Worm (Caenorhabditis elegans): Measurements from ENCODE around the gene dct-5.

Gene dct-5

DNA sequence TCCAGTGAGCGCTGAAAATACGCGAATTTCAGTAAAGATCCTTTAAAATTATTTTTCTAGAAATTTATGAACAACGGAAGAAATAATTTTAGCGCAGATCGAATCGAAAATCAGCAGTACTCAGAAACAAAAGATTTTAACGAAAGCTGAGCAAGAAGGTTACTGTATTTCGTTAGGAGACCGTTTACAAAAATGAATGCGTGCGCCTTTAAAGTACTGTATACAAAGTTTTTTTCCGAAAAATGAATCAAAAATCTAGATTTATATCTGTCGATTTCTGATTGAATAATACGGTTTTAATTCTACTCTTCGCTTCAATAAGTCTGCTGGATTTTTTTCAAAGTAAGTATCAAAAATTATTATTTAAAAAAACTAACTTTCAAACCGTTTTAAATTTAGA, 22.7 kb downstream of the dct-5 start, which contains the start of the genes EEED8.14 and EEED8.3:
Gene EEED8.14 (minus strand): TSS at position 13 of the 400 bp plus-strand sequence.
Gene EEED8.3 (plus strand): TSS at position 237 of the 400 bp plus-strand sequence.
- no peak for TF ChIP-seq unc-42 (tag; optimal IDR thresholded peaks at IDR 0.05)
- no peak for TF ChIP-seq hlh-15 (tag; optimal IDR thresholded peaks at IDR 0.05)
- no peak for TF ChIP-seq ceh-48 (tag; optimal IDR thresholded peaks at IDR 0.05)
- no peak for TF ChIP-seq unc-3 (GFP tag; conservative IDR thresholded peaks at IDR 0.05)
- TF ChIP-seq unc-3 (tag; optimal IDR thresholded peaks at IDR 0.05), result no peak
- TF ChIP-seq ceh-34 (tag; optimal IDR thresholded peaks at IDR 0.05), result no peak
- no peak for TF ChIP-seq eyg-1 (tag; optimal IDR thresholded peaks at IDR 0.05)
- no peak for TF ChIP-seq npax-4 (tag; optimal IDR thresholded peaks at IDR 0.05)
- TF ChIP-seq gmeb-2 (tag; optimal IDR thresholded peaks at IDR 0.05), result no peak
- TF ChIP-seq nhr-232 (tag; optimal IDR thresholded peaks at IDR 0.05), result no peak
- no peak for TF ChIP-seq che-1 (tag; optimal IDR thresholded peaks at IDR 0.05)
- no peak for TF ChIP-seq pax-1 (tag; optimal IDR thresholded peaks at IDR 0.05)
- no peak for TF ChIP-seq ama-1 (optimal IDR thresholded peaks at IDR 0.05)

- no peak for TF ChIP-seq hlh-13 (GFP tag; optimal IDR thresholded peaks at IDR 0.05)
- no peak for TF ChIP-seq ceh-9 (tag; optimal IDR thresholded peaks at IDR 0.05)
- no peak for TF ChIP-seq elt-4 (tag; optimal IDR thresholded peaks at IDR 0.05)
- no peak for TF ChIP-seq ceh-19 (GFP tag; optimal IDR thresholded peaks at IDR 0.05)
These were observed 24.3 kb downstream of the dct-5 start, which contains the start of the genes EEED8.13 and EEED8.18 for ce11 chrII:5412467-5412866. Gene EEED8.13, minus strand, starts transcription at chrII:5412567. Gene EEED8.18, minus strand, starts transcription at chrII:5412610.

DNA sequence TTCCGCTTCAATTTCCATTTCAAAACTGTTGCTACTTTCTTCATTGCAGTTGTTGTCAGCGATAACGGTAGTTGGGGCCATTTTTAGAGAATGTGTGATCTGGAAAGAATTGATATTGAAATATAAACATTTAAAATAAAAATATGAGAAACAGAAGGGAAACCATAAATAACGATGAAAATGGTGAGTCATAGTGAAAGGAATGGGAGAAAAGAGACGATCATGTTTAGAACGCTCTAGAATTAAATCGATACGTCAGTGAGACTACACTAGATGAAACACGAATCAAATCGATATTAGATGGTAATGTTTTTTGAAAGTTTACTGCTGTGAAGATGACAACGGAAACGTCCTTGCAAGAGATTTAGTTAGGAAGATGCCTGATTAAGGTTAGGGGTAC, 27.8 kb downstream of the dct-5 start, which contains the start of the genes EEED8.12 and EEED8.4:
Gene EEED8.12 (minus strand): TSS at position 101 of the 400 bp plus-strand sequence.
Gene EEED8.4 (plus strand): TSS at position 396 of the 400 bp plus-strand sequence.
- TF ChIP-seq tbx-7 (tag; optimal IDR thresholded peaks at IDR 0.05) (no peak), ahr-1 (tag; optimal IDR thresholded peaks at IDR 0.05) (no peak), che-1 (tag; optimal IDR thresholded peaks at IDR 0.05) (no peak), ama-1 (optimal IDR thresholded peaks at IDR 0.05) (no peak), ceh-31 (tag; optimal IDR thresholded peaks at IDR 0.05) (no peak), odd-2 (tag; optimal IDR thresholded peaks at IDR 0.05) (no peak), ref-2 (tag; optimal IDR thresholded peaks at IDR 0.05) (no peak), pax-1 (tag; optimal IDR thresholded peaks at IDR 0.05) (no peak), unc-42 (tag; optimal IDR thresholded peaks at IDR 0.05) (no peak), ceh-14 (tag; optimal IDR thresholded peaks at IDR 0.05) (no peak)

ce11 chrII:5407548-5407947, 29.2 kb downstream of the dct-5 start, which contains the start of gene clec-141:
Gene clec-141, minus strand, starts transcription at chrII:5407648.
- TF ChIP-seq dmd-4 (tag; optimal IDR thresholded peaks at IDR 0.05; ENCODE audit: borderline replicate concordance) (no peak), ceh-6 (GFP tag; optimal IDR thresholded peaks at IDR 0.05) (no peak)

DNA sequence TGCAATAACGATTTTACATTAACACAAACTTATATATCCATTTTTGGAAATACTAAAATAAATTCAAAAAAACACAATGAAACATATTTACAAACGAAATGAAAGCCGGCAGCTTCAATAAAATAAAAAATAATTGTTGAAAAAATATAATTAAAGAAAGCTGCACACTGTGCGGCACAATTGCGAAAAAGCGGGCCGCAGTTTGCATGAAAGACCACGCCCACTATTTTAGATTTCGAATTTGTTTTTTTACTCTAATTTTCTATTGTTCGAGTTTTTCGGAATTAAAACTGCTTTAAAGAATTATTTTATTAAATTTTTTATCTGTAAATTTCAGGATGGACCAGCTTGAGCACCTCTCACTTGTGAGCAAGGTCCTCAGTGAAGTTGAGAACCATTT, 37.5 kb downstream of the dct-5 start, which contains the start of gene mog-5:
Gene mog-5 (plus strand): TSS at position 338 of the 400 bp plus-strand sequence.
- TF ChIP-seq F13H6.1 (tag; optimal IDR thresholded peaks at IDR 0.05), result peak; percentile 31
- peak; percentile 30 for TF ChIP-seq pat-9 (tag; optimal IDR thresholded peaks at IDR 0.05)
- TF ChIP-seq hlh-6 (tag; optimal IDR thresholded peaks at IDR 0.05), result no peak
- peak; percentile 26 for TF ChIP-seq unc-86 (tag; optimal IDR thresholded peaks at IDR 0.05)
- peak; percentile 5 for TF ChIP-seq ceh-2 (tag; optimal IDR thresholded peaks at IDR 0.05)
- TF ChIP-seq nfya-1 (tag; optimal IDR thresholded peaks at IDR 0.05), result peak; percentile 32
- TF ChIP-seq pha-2 (tag; optimal IDR thresholded peaks at IDR 0.05), result peak; percentile 32
- TF ChIP-seq ceh-18 (tag; optimal IDR thresholded peaks at IDR 0.05), result no peak
- TF ChIP-seq ztf-16 (tag; optimal IDR thresholded peaks at IDR 0.05), result peak; percentile 30
- TF ChIP-seq tbx-7 (tag; optimal IDR thresholded peaks at IDR 0.05), result no peak
- no peak for TF ChIP-seq fkh-10 (GFP tag; optimal IDR thresholded peaks at IDR 0.05)
- TF ChIP-seq tbx-2 (tag; optimal IDR thresholded peaks at IDR 0.05), result peak; percentile 50
- TF ChIP-seq che-1 (tag; optimal IDR thresholded peaks at IDR 0.05), result peak; percentile 21
- TF ChIP-seq zip-5 (tag; optimal IDR thresholded peaks at IDR 0.05), result peak; percentile 13
- peak; percentile 55 for TF ChIP-seq sox-4 (tag; optimal IDR thresholded peaks at IDR 0.05)
- peak; percentile 26 for TF ChIP-seq ref-2 (tag; optimal IDR thresholded peaks at IDR 0.05)
- peak; percentile 50 for TF ChIP-seq nhr-232 (tag; optimal IDR thresholded peaks at IDR 0.05)
- peak; percentile 82 for TF ChIP-seq K09A11.1 (tag; optimal IDR thresholded peaks at IDR 0.05; ENCODE audit: insufficient read depth)
- TF ChIP-seq syd-9 (tag; optimal IDR thresholded peaks at IDR 0.05), result no peak
- TF ChIP-seq fax-1 (tag; optimal IDR thresholded peaks at IDR 0.05), result peak; percentile 14
- peak; percentile 69 for TF ChIP-seq ttx-3 (tag; optimal IDR thresholded peaks at IDR 0.05)
- peak; percentile 64 for TF ChIP-seq odd-2 (tag; optimal IDR thresholded peaks at IDR 0.05)
- TF ChIP-seq ceh-14 (tag; optimal IDR thresholded peaks at IDR 0.05), result peak; percentile 43
- peak; percentile 27 for TF ChIP-seq hlh-8 (tag; optimal IDR thresholded peaks at IDR 0.05)
- no peak for TF ChIP-seq lim-6 (tag; optimal IDR thresholded peaks at IDR 0.05)
- peak; percentile 65 for TF ChIP-seq unc-42 (tag; optimal IDR thresholded peaks at IDR 0.05)
- TF ChIP-seq hlh-30 (tag; optimal IDR thresholded peaks at IDR 0.05; ENCODE audit: insufficient read depth), result no peak

All from whole organism, late embryonic.